Fruit fly (Drosophila melanogaster) whole organism, embryonic: ENCODE data around the gene Sar1.

ENCODE experiments used
- Atf6 ChIP-seq: fragments of 200-800 bp; sonication (Bioruptor generic); IDR thresholded peaks from 2 replicates; pipeline ENCODE4 v1.3.6; 2022; ENCODE audit warnings: missing biosample characterization, missing genetic modification characterization
- B-H1 ChIP-seq: fragments of 200-800 bp; sonication (Bioruptor generic); IDR thresholded peaks from 3 replicates; pipeline ENCODE4 v1.3.6; 2022; ENCODE audit warnings: missing biosample characterization, missing genetic modification characterization
- CG11695 ChIP-seq: fragments of 200-800 bp; sonication (Bioruptor generic); IDR thresholded peaks from 3 replicates; pipeline ENCODE4 v1.3.6; 2022; ENCODE audit warnings: missing biosample characterization, missing genetic modification characterization
- CG14050 ChIP-seq: fragments of 200-800 bp; sonication (Bioruptor generic); IDR thresholded peaks from 3 replicates; pipeline ENCODE4 v1.3.6; 2022; ENCODE audit warnings: missing biosample characterization, missing genetic modification characterization
- CG17328 ChIP-seq: fragments of 200-800 bp; sonication (Bioruptor generic); IDR thresholded peaks from 2 replicates; pipeline ENCODE4 v1.3.6; 2022; ENCODE audit warnings: missing biosample characterization, missing genetic modification characterization
- CG17359 ChIP-seq: fragments of 200-800 bp; sonication (Bioruptor generic); optimal IDR thresholded peaks from 3 replicates; lab custom pipeline; 2018; ENCODE audit warnings: missing biosample characterization, mild to moderate bottlenecking, missing genetic modification characterization, moderate library complexity
- CG17361 ChIP-seq: fragments of 200-800 bp; sonication (Bioruptor generic); IDR thresholded peaks from 3 replicates; pipeline ENCODE4 v1.3.6; 2022; ENCODE audit warnings: missing biosample characterization, missing genetic modification characterization
- CG17568 ChIP-seq: fragments of 200-800 bp; sonication (Bioruptor generic); optimal IDR thresholded peaks from 2 replicates; lab custom pipeline; 2018; ENCODE audit warnings: missing biosample characterization, mild to moderate bottlenecking, missing genetic modification characterization, moderate library complexity
- CG17802 ChIP-seq: fragments of 200-800 bp; sonication (Bioruptor generic); optimal IDR thresholded peaks from 2 replicates; lab custom pipeline; 2018; ENCODE audit warnings: missing biosample characterization, mild to moderate bottlenecking, missing genetic modification characterization, moderate library complexity
- CG18764 ChIP-seq: fragments of 200-800 bp; sonication (Bioruptor generic); optimal IDR thresholded peaks from 3 replicates; lab custom pipeline; 2016; ENCODE audit warnings: missing biosample characterization, missing genetic modification characterization
- CG3065 ChIP-seq: fragments of 200-800 bp; sonication (Bioruptor generic); optimal IDR thresholded peaks from 2 replicates; lab custom pipeline; 2016; ENCODE audit warnings: missing biosample characterization, missing genetic modification characterization
- CG31224 ChIP-seq: fragments of 200-800 bp; sonication (Bioruptor generic); IDR thresholded peaks from 2 replicates; pipeline ENCODE4 v1.3.6; 2022; ENCODE audit warnings: missing biosample characterization, missing genetic modification characterization
- CG3838 ChIP-seq: fragments of 200-800 bp; sonication (Bioruptor generic); optimal IDR thresholded peaks from 3 replicates; lab custom pipeline; 2016; ENCODE audit warnings: missing biosample characterization, missing genetic modification characterization
- CG43689 ChIP-seq: fragments of 200-800 bp; sonication (Bioruptor generic); IDR thresholded peaks from 2 replicates; pipeline ENCODE4 v1.3.6; 2022; ENCODE audit warnings: missing biosample characterization, missing genetic modification characterization
- CG6689 ChIP-seq: fragments of 200-800 bp; sonication (Bioruptor generic); IDR thresholded peaks from 2 replicates; pipeline ENCODE4 v1.3.6; 2022; ENCODE audit warnings: missing biosample characterization, missing genetic modification characterization
- CG6765 ChIP-seq: fragments of 200-800 bp; sonication (Bioruptor generic); optimal IDR thresholded peaks from 3 replicates; lab custom pipeline; 2017; ENCODE audit warnings: missing biosample characterization, mild to moderate bottlenecking, missing genetic modification characterization
- CG6854 ChIP-seq: fragments of 200-800 bp; sonication (Bioruptor generic); optimal IDR thresholded peaks from 3 replicates; lab custom pipeline; 2017; ENCODE audit warnings: missing biosample characterization, mild to moderate bottlenecking, missing genetic modification characterization
- Camta ChIP-seq: fragments of 200-800 bp; sonication (Bioruptor generic); optimal IDR thresholded peaks from 2 replicates; lab custom pipeline; 2016; ENCODE audit warnings: missing biosample characterization, missing genetic modification characterization
- D19A ChIP-seq: fragments of 200-800 bp; optimal IDR thresholded peaks from 3 replicates; lab custom pipeline; 2019; ENCODE audit warnings: missing biosample characterization, mild to moderate bottlenecking, missing genetic modification characterization, moderate library complexity
- Dad ChIP-seq: fragments of 200-800 bp; sonication (Bioruptor generic); optimal IDR thresholded peaks from 3 replicates; lab custom pipeline; 2016; ENCODE audit warnings: missing biosample characterization, missing genetic modification characterization
- Dfd ChIP-seq, 2 experiments: fragments of >200 bp; optimal IDR thresholded peaks; 2 replicates each; lab custom pipeline; 2017; ENCODE audit warnings: missing biosample characterization in 2 of 2, missing genetic modification characterization in 2 of 2
- Eip74EF ChIP-seq, 2 experiments: fragments of 200-800 bp in 1 of 2; fragments of >200 bp in 1 of 2; sonication (Bioruptor generic) in 1 of 2; optimal IDR thresholded peaks; 2 replicates each; lab custom pipeline; 2017 to 2019; ENCODE audit warnings: missing biosample characterization in 2 of 2, missing genetic modification characterization in 2 of 2, mild to moderate bottlenecking in 1 of 2, moderate library complexity in 1 of 2
- Hand ChIP-seq: fragments of 200-800 bp; sonication (Bioruptor generic); optimal IDR thresholded peaks from 2 replicates; lab custom pipeline; 2017; ENCODE audit warnings: mild to moderate bottlenecking, missing biosample characterization, missing genetic modification reagents, missing genetic modification characterization
- Hmx ChIP-seq: fragments of 200-800 bp; sonication (Bioruptor generic); optimal IDR thresholded peaks from 2 replicates; lab custom pipeline; 2016; ENCODE audit warnings: missing biosample characterization, missing genetic modification characterization
- Hr78 ChIP-seq, 2 experiments: fragments of 200-800 bp in 1 of 2; fragments of >200 bp in 1 of 2; sonication (Bioruptor generic) in 1 of 2; optimal IDR thresholded peaks; 2 replicates each; lab custom pipeline; 2017 to 2019; ENCODE audit warnings: missing biosample characterization in 2 of 2, missing genetic modification characterization in 2 of 2, mild to moderate bottlenecking in 1 of 2, moderate library complexity in 1 of 2
- Meics ChIP-seq: fragments of 200-800 bp; sonication (Bioruptor generic); optimal IDR thresholded peaks from 2 replicates; lab custom pipeline; 2017; ENCODE audit warnings: missing biosample characterization, mild to moderate bottlenecking, missing genetic modification characterization
- Myb ChIP-seq: fragments of 200-800 bp; sonication (Bioruptor generic); optimal IDR thresholded peaks from 2 replicates; lab custom pipeline; 2016; ENCODE audit warnings: missing biosample characterization, missing genetic modification characterization
- Opbp ChIP-seq: fragments of 200-800 bp; sonication (Bioruptor generic); IDR thresholded peaks from 3 replicates; pipeline ENCODE4 v1.3.6; 2022; ENCODE audit warnings: missing biosample characterization, missing genetic modification characterization; ENCODE audit not compliant: partially characterized antibody
- Ptx1 ChIP-seq: fragments of 200-800 bp; sonication (Bioruptor generic); IDR thresholded peaks from 2 replicates; pipeline ENCODE4 v1.3.6; 2022; ENCODE audit warnings: missing biosample characterization, missing genetic modification characterization
- Sox102F ChIP-seq: fragments of 200-800 bp; sonication (Bioruptor generic); optimal IDR thresholded peaks from 2 replicates; lab custom pipeline; 2018; ENCODE audit warnings: missing biosample characterization, mild to moderate bottlenecking, missing genetic modification characterization, moderate library complexity
- Vsx1 ChIP-seq: fragments of 200-800 bp; sonication (Bioruptor generic); optimal IDR thresholded peaks from 2 replicates; lab custom pipeline; 2017; ENCODE audit warnings: missing biosample characterization, mild to moderate bottlenecking, missing genetic modification characterization, missing genetic modification reagents
- Xbp1 ChIP-seq: fragments of 200-800 bp; sonication (Bioruptor generic); optimal IDR thresholded peaks from 3 replicates; lab custom pipeline; 2016; ENCODE audit warnings: missing biosample characterization, mild to moderate bottlenecking, missing genetic modification characterization
- YL-1 ChIP-seq: fragments of 200-800 bp; sonication (Bioruptor generic); optimal IDR thresholded peaks from 3 replicates; lab custom pipeline; 2017; ENCODE audit warnings: missing biosample characterization, mild to moderate bottlenecking, missing genetic modification characterization
- bowl ChIP-seq: fragments of 200-800 bp; sonication (Bioruptor generic); IDR thresholded peaks from 2 replicates; pipeline ENCODE4 v1.3.6; 2022; ENCODE audit warnings: missing biosample characterization, missing genetic modification characterization
- caup ChIP-seq: fragments of 200-800 bp; sonication (Bioruptor generic); optimal IDR thresholded peaks from 3 replicates; lab custom pipeline; 2017; ENCODE audit warnings: missing biosample characterization, mild to moderate bottlenecking, missing genetic modification characterization, moderate library complexity; ENCODE audit not compliant: severe bottlenecking
- cg ChIP-seq: fragments of 200-800 bp; sonication (Bioruptor generic); optimal IDR thresholded peaks from 3 replicates; lab custom pipeline; 2019; ENCODE audit warnings: missing biosample characterization, mild to moderate bottlenecking, missing genetic modification characterization, moderate library complexity
- chif ChIP-seq, 2 experiments: fragments of 200-800 bp; sonication (Bioruptor generic); optimal IDR thresholded peaks; 3 replicates each; lab custom pipeline; 2016; ENCODE audit warnings: missing biosample characterization in 2 of 2, missing genetic modification characterization in 2 of 2
- exex ChIP-seq: fragments of 200-800 bp; sonication (Bioruptor generic); optimal IDR thresholded peaks from 4 replicates; lab custom pipeline; 2018; ENCODE audit warnings: missing biosample characterization, mild to moderate bottlenecking, missing genetic modification characterization, moderate library complexity
- gsb ChIP-seq: fragments of 200-800 bp; sonication (Bioruptor generic); IDR thresholded peaks from 2 replicates; pipeline ENCODE4 v1.3.6; 2022; ENCODE audit warnings: missing biosample characterization, missing genetic modification characterization
- hkb ChIP-seq, 2 experiments: fragments of 200-800 bp in 1 of 2; fragments of >200 bp in 1 of 2; sonication (Bioruptor generic) in 1 of 2; IDR thresholded peaks in 1 of 2; optimal IDR thresholded peaks in 1 of 2; 2 replicates each; pipeline versions ENCODE4 v1.3.6 to Lab custom; 2017 to 2022; ENCODE audit warnings: missing biosample characterization in 1 of 2, missing genetic modification characterization in 1 of 2
- klu ChIP-seq: fragments of 200-800 bp; sonication (Bioruptor generic); IDR thresholded peaks from 2 replicates; pipeline ENCODE4 v1.3.6; 2022; ENCODE audit warnings: missing biosample characterization, missing genetic modification characterization
- peb ChIP-seq: fragments of 200-800 bp; sonication (Bioruptor generic); IDR thresholded peaks from 2 replicates; pipeline ENCODE4 v1.3.6; 2022; ENCODE audit warnings: missing biosample characterization, missing genetic modification characterization
- slp2 ChIP-seq: fragments of 200-800 bp; sonication (Bioruptor generic); optimal IDR thresholded peaks from 2 replicates; lab custom pipeline; 2016; ENCODE audit warnings: missing biosample characterization, missing genetic modification characterization
- sna ChIP-seq: fragments of 200-800 bp; sonication (Bioruptor generic); IDR thresholded peaks from 2 replicates; pipeline ENCODE4 v1.3.6; 2022; ENCODE audit warnings: missing biosample characterization, missing genetic modification characterization; ENCODE audit not compliant: partially characterized antibody
- sqz ChIP-seq: fragments of 200-800 bp; sonication (Bioruptor generic); optimal IDR thresholded peaks from 3 replicates; lab custom pipeline; 2018; ENCODE audit warnings: missing biosample characterization, mild to moderate bottlenecking, missing genetic modification characterization
- sr ChIP-seq: fragments of 200-800 bp; sonication (Bioruptor generic); IDR thresholded peaks from 3 replicates; pipeline ENCODE4 v1.3.6; 2022; ENCODE audit warnings: missing biosample characterization, missing genetic modification characterization
- trem ChIP-seq: fragments of 200-800 bp; optimal IDR thresholded peaks from 3 replicates; lab custom pipeline; 2019; ENCODE audit warnings: missing biosample characterization, mild to moderate bottlenecking, missing genetic modification characterization, moderate library complexity

Sar1 gene

DNA sequence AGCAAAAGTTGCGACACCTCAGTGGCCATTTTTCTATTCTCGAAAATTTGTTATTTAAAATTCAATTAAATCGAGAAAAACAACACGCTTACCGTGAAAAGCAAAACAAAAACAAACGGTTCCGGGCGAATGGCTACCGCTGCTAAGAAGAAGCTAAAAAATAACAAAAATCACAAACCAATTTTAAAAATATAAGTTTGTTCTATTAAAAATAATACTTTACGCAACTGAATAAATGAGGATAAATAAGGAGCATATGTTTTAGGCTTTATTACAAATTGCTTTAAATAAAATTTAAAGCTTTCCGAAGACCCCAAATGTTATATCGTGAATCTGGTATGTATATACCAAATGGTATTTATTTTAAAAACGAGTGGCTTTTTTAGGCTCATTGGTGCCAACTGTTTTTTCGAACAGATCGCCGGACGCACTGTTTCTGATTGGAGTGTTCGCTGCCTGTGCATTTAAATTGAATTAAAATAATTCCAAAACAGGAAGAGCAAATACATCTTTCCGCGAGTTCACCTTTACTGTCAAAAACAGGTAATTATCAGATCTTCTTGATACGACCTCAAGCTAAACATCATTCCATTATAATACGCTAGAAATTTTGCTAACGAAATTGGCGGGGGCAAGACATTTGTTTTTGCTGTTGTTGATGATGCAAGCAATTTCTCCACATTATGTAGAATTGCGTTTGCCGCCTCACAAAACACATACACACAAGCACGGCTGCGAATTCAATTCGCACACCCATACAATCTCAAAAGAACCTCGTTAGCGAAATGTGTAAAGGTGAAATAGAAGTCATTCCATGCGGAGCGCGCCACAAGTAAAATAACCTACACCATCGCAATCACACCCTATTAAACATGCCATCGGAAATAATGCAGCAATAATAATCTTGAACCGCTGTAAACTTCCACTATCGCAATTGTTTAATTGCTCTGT is 10.9 kb downstream of the Sar1 start, which contains the start of the genes Polr3F and PyK (continued):
- TF ChIP-seq CG18764 (GFP tag; lab: Kevin White, UChicago): no peak
- TF ChIP-seq Vsx1 (GFP tag; lab: Kevin White, UChicago): no peak
- peak; percentile 30 for TF ChIP-seq Xbp1 (GFP tag; lab: Kevin White, UChicago)
- no peak for TF ChIP-seq Hmx
- TF ChIP-seq Ptx1 (GFP tag; lab: Robert Waterston, UW): no peak
- peak; percentile 69 for TF ChIP-seq Myb
- 0 out of 2 replicates have a peak, but pooled peaks have one; percentile 17 for TF ChIP-seq sna (GFP tag; lab: Robert Waterston, UW)
- TF ChIP-seq Camta (GFP tag; lab: Kevin White, UChicago): peak; percentile 46
- TF ChIP-seq CG11695 (GFP tag; lab: Robert Waterston, UW): no peak
- TF ChIP-seq Sox102F (GFP tag; lab: Kevin White, UChicago): peak; percentile 30
- no peak for TF ChIP-seq CG17359 (tag; lab: Kevin White, UChicago)
- TF ChIP-seq caup (GFP tag; lab: Kevin White, UChicago): peak; percentile 38
- TF ChIP-seq Atf6 (GFP tag; lab: Robert Waterston, UW): peak; percentile 48; the same call in 1 of the 2 replicates
- no peak for TF ChIP-seq CG14050 (GFP tag; lab: Robert Waterston, UW)
- peak; percentile 25 for TF ChIP-seq cg (GFP tag; lab: Kevin White, UChicago)
- TF ChIP-seq peb (GFP tag; lab: Robert Waterston, UW): no peak
- peak; percentile 31; the same call in 1 of the 2 replicates for TF ChIP-seq CG17328 (GFP tag; lab: Robert Waterston, UW)
- peak; percentile 51 for TF ChIP-seq YL-1 (GFP tag; lab: Kevin White, UChicago)
- TF ChIP-seq Opbp (GFP tag; lab: Robert Waterston, UW): no peak
- no peak for TF ChIP-seq CG6765
- TF ChIP-seq trem: peak; percentile 57
- no peak for TF ChIP-seq Hr78 (GFP tag; optimal IDR thresholded peaks at IDR 0.05; lab: Kevin White, UChicago)
- no peak; the same call in 1 of the 2 replicates for TF ChIP-seq CG6689 (GFP tag; lab: Robert Waterston, UW)
- TF ChIP-seq CG3065: no peak
- no peak for TF ChIP-seq Eip74EF (GFP tag; optimal IDR thresholded peaks at IDR 0.05; lab: Kevin White, UChicago)
- TF ChIP-seq Hand: no peak
- peak; percentile 55; the same call in 2 of the 3 replicates for TF ChIP-seq CG17361
- no peak for TF ChIP-seq CG6854 (GFP tag; lab: Kevin White, UChicago)
- peak; percentile 7 for TF ChIP-seq D19A (tag; lab: Kevin White, UChicago)
- TF ChIP-seq Dfd (GFP tag; optimal IDR thresholded peaks at IDR 0.05; lab: Kevin White, UChicago): no peak
- no peak for TF ChIP-seq sr (GFP tag; lab: Robert Waterston, UW)
- TF ChIP-seq CG3838 (GFP tag; lab: Kevin White, UChicago): peak; percentile 26
- peak; percentile 33 for TF ChIP-seq sqz
- no peak for TF ChIP-seq CG31224
- TF ChIP-seq chif (GFP tag; optimal IDR thresholded peaks at IDR 0.05; lab: Kevin White, UChicago): no peak
- TF ChIP-seq B-H1 (GFP tag; lab: Robert Waterston, UW): no peak
- TF ChIP-seq hkb (optimal IDR thresholded peaks at IDR 0.05; lab: Kevin White, UChicago): no peak
- TF ChIP-seq hkb (GFP tag; IDR thresholded peaks at IDR 0.05; lab: Robert Waterston, UW): peak; percentile 28
- TF ChIP-seq Meics (GFP tag; lab: Kevin White, UChicago): peak; percentile 44
- TF ChIP-seq bowl (GFP tag; lab: Robert Waterston, UW): no peak
- TF ChIP-seq gsb (GFP tag; lab: Robert Waterston, UW): no peak
- no peak for TF ChIP-seq klu
- no peak for TF ChIP-seq CG43689 (GFP tag; lab: Robert Waterston, UW)
- peak; percentile 10 for TF ChIP-seq exex (tag; lab: Kevin White, UChicago)
- peak; percentile 8 for TF ChIP-seq Dad
- TF ChIP-seq CG17802 (tag; lab: Kevin White, UChicago): no peak
- no peak for TF ChIP-seq slp2 (GFP tag; lab: Kevin White, UChicago)
- peak; percentile 1 for TF ChIP-seq CG17568 (GFP tag; lab: Kevin White, UChicago)
